Worm (Caenorhabditis elegans) whole organism, young adult: ENCODE data around the gene snpc-1.1.

Experiments
- C17E4.6 ChIP-seq: fragments of 200-800 bp; sonication (Bioruptor generic); IDR thresholded peaks from 2 replicates; pipeline ENCODE4 v1.3.6; 2022; ENCODE audit warnings: missing genetic modification reagents, missing genetic modification characterization, missing compliant biosample characterization
- F49E8.2 ChIP-seq: sonication (generic microtip); optimal IDR thresholded peaks from 3 replicates; lab custom pipeline; 2017; ENCODE audit warnings: missing genetic modification characterization, mild to moderate bottlenecking, missing compliant biosample characterization, antibody characterized with exemption, moderate library complexity; ENCODE audit not compliant: insufficient read depth
- attf-6 ChIP-seq: fragments of 200-800 bp; sonication (Bioruptor generic); IDR thresholded peaks from 2 replicates; pipeline ENCODE4 v1.3.6; 2022; ENCODE audit warnings: missing genetic modification reagents, missing genetic modification characterization, missing compliant biosample characterization
- dox-1 ChIP-seq: fragments of 200-800 bp; sonication (Bioruptor generic); IDR thresholded peaks from 2 replicates; pipeline ENCODE4 v1.3.6; 2022; ENCODE audit warnings: missing genetic modification reagents, missing genetic modification characterization, missing compliant biosample characterization
- unc-130 ChIP-seq: sonication (generic microtip); optimal IDR thresholded peaks from 2 replicates; lab custom pipeline; 2016; ENCODE audit warnings: missing genetic modification reagents, missing genetic modification characterization, missing compliant biosample characterization

DNA sequence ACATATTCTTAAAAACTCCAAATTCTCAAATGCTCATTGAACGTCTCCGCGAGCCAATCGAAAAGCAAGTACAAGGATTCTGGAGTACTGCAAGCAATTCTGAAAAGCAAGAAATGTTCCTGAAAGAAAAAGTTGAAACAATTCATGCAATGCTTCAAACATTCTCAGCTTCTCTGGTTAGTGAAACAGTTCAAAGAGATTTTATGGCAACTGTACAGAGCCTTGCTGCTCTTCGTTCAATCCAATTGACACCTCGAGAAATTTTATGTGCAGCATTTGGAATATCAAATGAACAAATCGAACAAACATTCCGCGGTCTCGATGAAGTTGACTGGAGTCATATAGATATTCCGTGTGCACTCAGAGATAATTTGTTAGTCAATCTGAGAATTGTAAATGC lies 44.4 kb downstream of the snpc-1.1 start:
- TF ChIP-seq dox-1 (no peak), C17E4.6 (GFP tag; lab: Robert Waterston, UW) (no peak), unc-130 (GFP tag; lab: Kevin White, UChicago) (no peak), F49E8.2 (no peak), attf-6 (GFP tag; lab: Robert Waterston, UW) (no peak)
